Worm (Caenorhabditis elegans) whole organism, mixed stage, embryonic: ENCODE data around the gene T09A12.1.

Source experiments
- bed-3 ChIP-seq: fragments of 200-800 bp; sonication (Bioruptor generic); optimal IDR thresholded peaks from 3 replicates; lab custom pipeline; 2018; ENCODE audit warnings: mild to moderate bottlenecking, missing genetic modification characterization, moderate library complexity, missing compliant biosample characterization
- lin-13 ChIP-seq: fragments of 150-350 bp; optimal IDR thresholded peaks from 2 replicates; lab custom pipeline; 2014; ENCODE audit warnings: missing biosample characterization, missing genetic modification characterization
- lsy-2 ChIP-seq: fragments of 150-350 bp; optimal IDR thresholded peaks from 2 replicates; lab custom pipeline; 2014; ENCODE audit warnings: missing biosample characterization, missing genetic modification characterization
- mep-1 ChIP-seq: fragments of 150-350 bp; optimal IDR thresholded peaks from 2 replicates; lab custom pipeline; 2017; ENCODE audit warnings: missing biosample characterization, missing genetic modification reagents, missing genetic modification characterization, inconsistent platforms
- nhr-2 ChIP-seq: fragments of 150-350 bp; optimal IDR thresholded peaks from 2 replicates; lab custom pipeline; 2014; ENCODE audit warnings: missing biosample characterization, missing genetic modification characterization
- snpc-4 ChIP-seq: fragments of 150-350 bp; optimal IDR thresholded peaks from 2 replicates; lab custom pipeline; 2014; ENCODE audit warnings: missing biosample characterization, missing genetic modification characterization
- unc-62 ChIP-seq: fragments of 150-350 bp; optimal IDR thresholded peaks from 2 replicates; lab custom pipeline; 2014; ENCODE audit warnings: missing biosample characterization, missing genetic modification reagents, missing genetic modification characterization
- ztf-11 ChIP-seq: fragments of 150-350 bp; optimal IDR thresholded peaks from 2 replicates; lab custom pipeline; 2014; ENCODE audit warnings: missing biosample characterization, missing genetic modification characterization

DNA sequence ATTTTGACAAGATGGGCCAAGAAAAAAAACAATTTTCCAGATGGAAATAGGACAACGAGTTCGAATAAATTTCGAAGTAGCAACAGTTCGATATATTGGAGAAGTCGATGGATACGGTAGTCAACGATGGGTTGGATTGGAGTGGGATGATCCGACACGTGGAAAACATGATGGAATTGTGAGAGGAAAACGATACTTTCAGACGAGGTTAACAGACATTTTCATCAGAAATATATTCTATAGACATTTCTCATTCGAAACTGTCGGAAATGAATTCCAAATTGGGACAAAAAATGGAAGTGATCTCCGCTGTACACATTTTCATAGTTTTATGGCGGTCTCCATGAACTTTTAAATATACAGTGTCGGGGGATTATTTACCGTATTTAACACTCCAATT, 50.4 kb downstream of the T09A12.1 start, which contains the start of gene tbce-1:
- TF ChIP-seq snpc-4 (no peak), lsy-2 (tag; lab: Kevin White, UChicago) (no peak), mep-1 (tag; lab: Kevin White, UChicago) (no peak), lin-13 (tag; lab: Kevin White, UChicago) (no peak), unc-62 (GFP tag; lab: Kevin White, UChicago) (no peak), ztf-11 (tag; lab: Kevin White, UChicago) (no peak), bed-3 (GFP tag; lab: Kevin White, UChicago) (no peak), nhr-2 (tag; lab: Kevin White, UChicago) (no peak)
